Fruit fly (Drosophila melanogaster): Measurements from ENCODE around the gene CG9698.

The CG9698 gene

dm6 chr3R:30536432-30536831 is 21.9 kb downstream of the CG9698 start (continued):
- TF ChIP-seq CG2199 (GFP tag; IDR thresholded peaks at IDR 0.05) (no peak), CG2120 (GFP tag; optimal IDR thresholded peaks at IDR 0.05) (peak; percentile 16), Opbp (GFP tag; IDR thresholded peaks at IDR 0.05; ENCODE audit: partially characterized antibody) (no peak), bsh (GFP tag; optimal IDR thresholded peaks at IDR 0.05) (peak in 1 of 2 experiments; percentile 28), cg (GFP tag; optimal IDR thresholded peaks at IDR 0.05) (no peak), CG4404 (GFP tag; IDR thresholded peaks at IDR 0.05) (no peak), grau (tag; optimal IDR thresholded peaks at IDR 0.05) (peak; percentile 46), chif (GFP tag; optimal IDR thresholded peaks at IDR 0.05) (no peak), prd (optimal IDR thresholded peaks at IDR 0.05) (no peak), prd (GFP tag; IDR thresholded peaks at IDR 0.05) (peak; percentile 40; the same call in 1 of the 3 replicates), CG15269 (tag; optimal IDR thresholded peaks at IDR 0.05) (peak; percentile 43), CG14441 (GFP tag; IDR thresholded peaks at IDR 0.05) (peak; percentile 11; the same call in 1 of the 2 replicates), Sox102F (GFP tag; optimal IDR thresholded peaks at IDR 0.05) (peak; percentile 28), CG9932 (GFP tag; IDR thresholded peaks at IDR 0.05) (peak; percentile 22; the same call in 1 of the 2 replicates), Ptx1 (GFP tag; IDR thresholded peaks at IDR 0.05) (peak; percentile 31; the same call in 1 of the 2 replicates), CG9817 (tag; optimal IDR thresholded peaks at IDR 0.05) (peak; percentile 33), CG17361 (GFP tag; IDR thresholded peaks at IDR 0.05) (0 out of 3 replicates have a peak, but pooled peaks have one; percentile 26), CG1603 (tag; optimal IDR thresholded peaks at IDR 0.05) (peak; percentile 40), CG7839 (tag; optimal IDR thresholded peaks at IDR 0.05) (peak; percentile 32), CG9727 (GFP tag; optimal IDR thresholded peaks at IDR 0.05) (no peak), twi (tag; optimal IDR thresholded peaks at IDR 0.05) (no peak), tgo (GFP tag; IDR thresholded peaks at IDR 0.05) (peak; percentile 27; the same call in 2 of the 3 replicates), Dip3 (GFP tag; optimal IDR thresholded peaks at IDR 0.05) (peak; percentile 5), Atf6 (GFP tag; IDR thresholded peaks at IDR 0.05) (peak; percentile 54; the same call in 1 of the 2 replicates), slbo (GFP tag; IDR thresholded peaks at IDR 0.05) (0 out of 2 replicates have a peak, but pooled peaks have one; percentile 33), Hr51 (GFP tag; optimal IDR thresholded peaks at IDR 0.05) (peak in 1 of 2 experiments; percentile 35), Abd-B (GFP tag; optimal IDR thresholded peaks at IDR 0.05) (no peak), Hr78 (GFP tag; optimal IDR thresholded peaks at IDR 0.05) (no peak), CG11504 (tag; optimal IDR thresholded peaks at IDR 0.05) (no peak), slp2 (GFP tag; optimal IDR thresholded peaks at IDR 0.05) (no peak), Pdp1 (GFP tag; optimal IDR thresholded peaks at IDR 0.05) (peak in 1 of 2 experiments; percentile 1), CTCF (GFP tag; optimal IDR thresholded peaks at IDR 0.05) (no peak), dysf (GFP tag; IDR thresholded peaks at IDR 0.05) (peak; percentile 61; the same call in 2 of the 3 replicates), CG17385 (GFP tag; optimal IDR thresholded peaks at IDR 0.05) (peak; percentile 8), CG12391 (tag; optimal IDR thresholded peaks at IDR 0.05) (peak; percentile 19), Rfx (GFP tag; IDR thresholded peaks at IDR 0.05) (peak; percentile 57; the same call in 1 of the 2 replicates), CG7745 (tag; optimal IDR thresholded peaks at IDR 0.05) (no peak), Hand (GFP tag; optimal IDR thresholded peaks at IDR 0.05) (no peak), GATAe (GFP tag; conservative IDR thresholded peaks at IDR 0.05) (no peak), CG13424 (tag; optimal IDR thresholded peaks at IDR 0.05) (peak; percentile 22), row (GFP tag; IDR thresholded peaks at IDR 0.05) (peak; percentile 65; the same call in 2 of the 3 replicates), ewg (GFP tag; optimal IDR thresholded peaks at IDR 0.05) (no peak), Ssrp (tag; optimal IDR thresholded peaks at IDR 0.05) (no peak), CG13775 (GFP tag; optimal IDR thresholded peaks at IDR 0.05) (no peak)

All from whole organism, embryonic.